Worm (Caenorhabditis elegans): ENCODE results near the gene C49C8.2.
A peak's percentile ranks its signal among the peaks of the same experiment; 100 is the strongest.

The C49C8.2 gene

ce11 chrIV:8617047-8617446 is 33.8 kb upstream of the C49C8.2 start, which contains the start of the genes F42A9.7 and F42A9.3:
F42A9.7 (minus strand) TSS chrIV:8617147.
F42A9.3 (plus strand) TSS chrIV:8617260.
- TF ChIP-seq flt-1 (GFP tag; IDR thresholded peaks at IDR 0.05) (no peak), tbx-11 (GFP tag; IDR thresholded peaks at IDR 0.05) (no peak), hmbx-1 (tag; optimal IDR thresholded peaks at IDR 0.05) (no peak), B0310.2 (tag; optimal IDR thresholded peaks at IDR 0.05) (no peak), pes-1 (GFP tag; IDR thresholded peaks at IDR 0.05) (no peak), ets-7 (tag; optimal IDR thresholded peaks at IDR 0.05) (no peak), tbx-37 (GFP tag; conservative IDR thresholded peaks at IDR 0.05) (no peak), ceh-36 (tag; optimal IDR thresholded peaks at IDR 0.05) (no peak), F13C5.2 (tag; optimal IDR thresholded peaks at IDR 0.05) (no peak), aly-1 (tag; optimal IDR thresholded peaks at IDR 0.05) (no peak), tra-4 (tag; optimal IDR thresholded peaks at IDR 0.05) (no peak), hnd-1 (tag; optimal IDR thresholded peaks at IDR 0.05) (no peak)

ce11 chrIV:8618698-8619097 is 32.2 kb upstream of the C49C8.2 start, which contains the start of gene F42A9.8:
F42A9.8 (minus strand) TSS chrIV:8618785.
- TF ChIP-seq F13C5.2 (tag; optimal IDR thresholded peaks at IDR 0.05) (no peak), B0310.2 (tag; optimal IDR thresholded peaks at IDR 0.05) (no peak), scrt-1 (GFP tag; IDR thresholded peaks at IDR 0.05) (no peak), hmg-4 (GFP tag; optimal IDR thresholded peaks at IDR 0.05) (no peak), ceh-13 (GFP tag; optimal IDR thresholded peaks at IDR 0.05) (no peak), hnd-1 (tag; optimal IDR thresholded peaks at IDR 0.05) (no peak), ceh-36 (tag; optimal IDR thresholded peaks at IDR 0.05) (no peak), tra-4 (tag; optimal IDR thresholded peaks at IDR 0.05) (no peak), aly-1 (tag; optimal IDR thresholded peaks at IDR 0.05) (no peak), hmbx-1 (tag; optimal IDR thresholded peaks at IDR 0.05) (no peak), sea-1 (GFP tag; conservative IDR thresholded peaks at IDR 0.05) (no peak), pes-1 (GFP tag; IDR thresholded peaks at IDR 0.05) (no peak), tbx-37 (GFP tag; conservative IDR thresholded peaks at IDR 0.05) (no peak), ama-1 (optimal IDR thresholded peaks at IDR 0.05) (no peak), ets-7 (tag; optimal IDR thresholded peaks at IDR 0.05) (no peak), tbx-11 (GFP tag; IDR thresholded peaks at IDR 0.05) (no peak), flt-1 (GFP tag; IDR thresholded peaks at IDR 0.05) (no peak)

- TF ChIP-seq hmbx-1 (tag; optimal IDR thresholded peaks at IDR 0.05) (no peak), B0310.2 (tag; optimal IDR thresholded peaks at IDR 0.05) (no peak), aly-1 (tag; optimal IDR thresholded peaks at IDR 0.05) (no peak), tra-4 (tag; optimal IDR thresholded peaks at IDR 0.05) (no peak), scrt-1 (GFP tag; IDR thresholded peaks at IDR 0.05) (no peak), pes-1 (GFP tag; IDR thresholded peaks at IDR 0.05) (no peak), ets-7 (tag; optimal IDR thresholded peaks at IDR 0.05) (no peak), tbx-11 (GFP tag; IDR thresholded peaks at IDR 0.05) (no peak), sea-1 (GFP tag; conservative IDR thresholded peaks at IDR 0.05) (no peak), hmg-4 (GFP tag; optimal IDR thresholded peaks at IDR 0.05) (no peak), tbx-37 (GFP tag; conservative IDR thresholded peaks at IDR 0.05) (no peak), flt-1 (GFP tag; IDR thresholded peaks at IDR 0.05) (no peak), F13C5.2 (tag; optimal IDR thresholded peaks at IDR 0.05) (no peak), hnd-1 (tag; optimal IDR thresholded peaks at IDR 0.05) (no peak), ceh-36 (tag; optimal IDR thresholded peaks at IDR 0.05) (no peak), ama-1 (optimal IDR thresholded peaks at IDR 0.05) (no peak), ceh-13 (GFP tag; optimal IDR thresholded peaks at IDR 0.05) (no peak)
These were observed 30.7 kb upstream of the C49C8.2 start, which contains the start of gene lin-49 for ce11 chrIV:8620102-8620733. lin-49 (plus strand) TSS chrIV:8620683.

ce11 chrIV:8625730-8626129 is 25.2 kb upstream of the C49C8.2 start:
- TF ChIP-seq tbx-11 (GFP tag; IDR thresholded peaks at IDR 0.05), result no peak
- TF ChIP-seq ceh-13 (GFP tag; optimal IDR thresholded peaks at IDR 0.05), result no peak
- TF ChIP-seq tra-4 (tag; optimal IDR thresholded peaks at IDR 0.05), result no peak

- TF ChIP-seq ets-7 (tag; optimal IDR thresholded peaks at IDR 0.05) (no peak), hmbx-1 (tag; optimal IDR thresholded peaks at IDR 0.05) (no peak), F13C5.2 (tag; optimal IDR thresholded peaks at IDR 0.05) (no peak), pes-1 (GFP tag; IDR thresholded peaks at IDR 0.05) (no peak), ceh-36 (tag; optimal IDR thresholded peaks at IDR 0.05) (no peak), scrt-1 (GFP tag; IDR thresholded peaks at IDR 0.05) (no peak), tbx-37 (GFP tag; conservative IDR thresholded peaks at IDR 0.05) (no peak), ama-1 (optimal IDR thresholded peaks at IDR 0.05) (no peak), aly-1 (tag; optimal IDR thresholded peaks at IDR 0.05) (no peak), tbx-11 (GFP tag; IDR thresholded peaks at IDR 0.05) (no peak), ceh-13 (GFP tag; optimal IDR thresholded peaks at IDR 0.05) (no peak), hmg-4 (GFP tag; optimal IDR thresholded peaks at IDR 0.05) (no peak), tra-4 (tag; optimal IDR thresholded peaks at IDR 0.05) (no peak), flt-1 (GFP tag; IDR thresholded peaks at IDR 0.05) (no peak)
These were observed 24.6 kb upstream of the C49C8.2 start for ce11 chrIV:8626294-8626693.

ce11 chrIV:8627328-8627727 is 23.6 kb upstream of the C49C8.2 start, which contains the start of gene F42A9.11:
F42A9.11 (plus strand) TSS chrIV:8627637.
- no peak for TF ChIP-seq sea-1 (GFP tag; conservative IDR thresholded peaks at IDR 0.05)
- peak; percentile 12 for TF ChIP-seq hmg-4 (GFP tag; optimal IDR thresholded peaks at IDR 0.05)
- no peak for TF ChIP-seq tbx-37 (GFP tag; conservative IDR thresholded peaks at IDR 0.05)
- TF ChIP-seq ets-7 (tag; optimal IDR thresholded peaks at IDR 0.05), result no peak
- peak; percentile 40 for TF ChIP-seq aly-1 (tag; optimal IDR thresholded peaks at IDR 0.05)
- no peak for TF ChIP-seq tbx-11 (GFP tag; IDR thresholded peaks at IDR 0.05)
- TF ChIP-seq flt-1 (GFP tag; IDR thresholded peaks at IDR 0.05), result no peak
- no peak for TF ChIP-seq ceh-36 (tag; optimal IDR thresholded peaks at IDR 0.05)
- TF ChIP-seq hmbx-1 (tag; optimal IDR thresholded peaks at IDR 0.05), result no peak
- no peak for TF ChIP-seq B0310.2 (tag; optimal IDR thresholded peaks at IDR 0.05)
- TF ChIP-seq F13C5.2 (tag; optimal IDR thresholded peaks at IDR 0.05), result no peak

ce11 chrIV:8628262-8628661 is 22.6 kb upstream of the C49C8.2 start:
- TF ChIP-seq ets-7 (tag; optimal IDR thresholded peaks at IDR 0.05) (no peak), ama-1 (optimal IDR thresholded peaks at IDR 0.05) (no peak), hmbx-1 (tag; optimal IDR thresholded peaks at IDR 0.05) (no peak), tbx-37 (GFP tag; conservative IDR thresholded peaks at IDR 0.05) (no peak), tra-4 (tag; optimal IDR thresholded peaks at IDR 0.05) (no peak), flt-1 (GFP tag; IDR thresholded peaks at IDR 0.05) (no peak), ceh-36 (tag; optimal IDR thresholded peaks at IDR 0.05) (no peak), sea-1 (GFP tag; conservative IDR thresholded peaks at IDR 0.05) (no peak), hmg-4 (GFP tag; optimal IDR thresholded peaks at IDR 0.05) (no peak), ceh-13 (GFP tag; optimal IDR thresholded peaks at IDR 0.05) (no peak), F13C5.2 (tag; optimal IDR thresholded peaks at IDR 0.05) (no peak), scrt-1 (GFP tag; IDR thresholded peaks at IDR 0.05) (no peak), tbx-11 (GFP tag; IDR thresholded peaks at IDR 0.05) (no peak), pes-1 (GFP tag; IDR thresholded peaks at IDR 0.05) (no peak), B0310.2 (tag; optimal IDR thresholded peaks at IDR 0.05) (no peak), hnd-1 (tag; optimal IDR thresholded peaks at IDR 0.05) (no peak), aly-1 (tag; optimal IDR thresholded peaks at IDR 0.05) (no peak)

Measured in whole organism, early embryonic.